Worm (Caenorhabditis elegans) whole organism, young adult: ENCODE measurements around the gene T26G10.3.

Source experiments
- B0035.1 ChIP-seq: sonication (generic microtip); optimal IDR thresholded peaks from 2 replicates; lab custom pipeline; 2016; ENCODE audit warnings: missing genetic modification characterization, mild to moderate bottlenecking, missing compliant biosample characterization, missing genotype, missing genetic modification reagents
- F22D6.2 ChIP-seq: sonication (generic microtip); optimal IDR thresholded peaks from 2 replicates; lab custom pipeline; 2016; ENCODE audit warnings: mild to moderate bottlenecking, missing genetic modification characterization, missing compliant biosample characterization
- K11D2.4 ChIP-seq: fragments of 200-800 bp; sonication (Bioruptor generic); IDR thresholded peaks from 2 replicates; pipeline ENCODE4 v1.3.6; 2022; ENCODE audit warnings: missing genetic modification reagents, missing genetic modification characterization, missing compliant biosample characterization
- cebp-2 ChIP-seq: fragments of 200-800 bp; sonication (Bioruptor generic); IDR thresholded peaks from 2 replicates; pipeline ENCODE4 v1.3.6; 2022; ENCODE audit warnings: missing genetic modification characterization, missing compliant biosample characterization
- ceh-27 ChIP-seq: fragments of 200-800 bp; sonication (Bioruptor generic); optimal IDR thresholded peaks from 2 replicates; lab custom pipeline; 2018; ENCODE audit warnings: mild to moderate bottlenecking, missing genetic modification characterization, moderate library complexity, missing compliant biosample characterization
- dox-1 ChIP-seq: fragments of 200-800 bp; sonication (Bioruptor generic); IDR thresholded peaks from 2 replicates; pipeline ENCODE4 v1.3.6; 2022; ENCODE audit warnings: missing genetic modification reagents, missing genetic modification characterization, missing compliant biosample characterization
- gei-17 ChIP-seq: fragments of 200-800 bp; sonication (Bioruptor generic); optimal IDR thresholded peaks from 2 replicates; lab custom pipeline; 2018; ENCODE audit warnings: mild to moderate bottlenecking, missing genetic modification characterization, missing compliant biosample characterization
- lir-1 ChIP-seq: fragments of 200-800 bp; sonication (Bioruptor generic); conservative IDR thresholded peaks from 2 replicates; pipeline ENCODE4 v1.3.6; 2022; ENCODE audit warnings: missing genetic modification reagents, missing genetic modification characterization, missing compliant biosample characterization
- nfya-1 ChIP-seq: sonication (generic microtip); optimal IDR thresholded peaks from 2 replicates; lab custom pipeline; 2017; ENCODE audit warnings: antibody characterized with exemption, missing compliant biosample characterization, missing genetic modification characterization, borderline replicate concordance; ENCODE audit not compliant: insufficient read depth
- nhr-90 ChIP-seq: sonication (generic microtip); optimal IDR thresholded peaks from 2 replicates; lab custom pipeline; 2016; ENCODE audit warnings: missing genotype, mild to moderate bottlenecking, missing genetic modification characterization, missing compliant biosample characterization
- rec-8 ChIP-seq, 2 experiments: sonication (generic microtip); optimal IDR thresholded peaks; 2 replicates each; lab custom pipeline; 2016; ENCODE audit warnings: mild to moderate bottlenecking in 2 of 2, missing genetic modification characterization in 2 of 2, missing genetic modification reagents in 2 of 2, missing genotype in 2 of 2, missing biosample characterization in 1 of 2, missing compliant biosample characterization in 1 of 2, moderate library complexity in 1 of 2
- tbx-9 ChIP-seq: sonication (generic microtip); optimal IDR thresholded peaks from 2 replicates; lab custom pipeline; 2016; ENCODE audit warnings: borderline replicate concordance, missing genetic modification characterization, inconsistent platforms, missing compliant biosample characterization
- ztf-3 ChIP-seq: fragments of 200-800 bp; sonication (Bioruptor generic); optimal IDR thresholded peaks from 2 replicates; lab custom pipeline; 2018; ENCODE audit warnings: mild to moderate bottlenecking, missing genetic modification characterization, missing compliant biosample characterization

ce11 chrIII:9457192-9458103, 44.2 kb upstream of the T26G10.3 start:
- no peak for TF ChIP-seq ztf-3 (GFP tag; lab: Kevin White, UChicago)
- no peak for TF ChIP-seq K11D2.4 (GFP tag; lab: Robert Waterston, UW)
- TF ChIP-seq B0035.1 (tag; lab: Kevin White, UChicago) = no peak
- no peak for TF ChIP-seq cebp-2 (GFP tag; lab: Robert Waterston, UW)
- no peak for TF ChIP-seq nfya-1 (tag; lab: Kevin White, UChicago)
- no peak for TF ChIP-seq F22D6.2 (tag; lab: Kevin White, UChicago)
- TF ChIP-seq dox-1 (GFP tag; lab: Robert Waterston, UW) = no peak
- TF ChIP-seq tbx-9 (tag; lab: Kevin White, UChicago) = no peak
- no peak for TF ChIP-seq nhr-90 (tag; lab: Kevin White, UChicago)
- no peak for TF ChIP-seq lir-1 (GFP tag; lab: Robert Waterston, UW)
- TF ChIP-seq gei-17 (GFP tag; lab: Kevin White, UChicago) = no peak
- no peak for TF ChIP-seq rec-8 (tag; optimal IDR thresholded peaks at IDR 0.05; lab: Kevin White, UChicago)
- TF ChIP-seq ceh-27 (GFP tag; lab: Kevin White, UChicago) = no peak
